Fruit fly (Drosophila melanogaster) whole organism: ENCODE data around the gene Idgf1.

Experiments
- CG8478 ChIP-seq: fragments of >200 bp; optimal IDR thresholded peaks from 2 replicates; lab custom pipeline; 2018; ENCODE audit warnings: inconsistent platforms
- Dll ChIP-seq: fragments of >200 bp; optimal IDR thresholded peaks from 2 replicates; lab custom pipeline; 2017
- EcR ChIP-seq, 2 experiments: fragments of >200 bp; optimal IDR thresholded peaks; 2 replicates each; lab custom pipeline; 2017; ENCODE audit warnings: missing biosample characterization in 2 of 2, missing genetic modification characterization in 2 of 2, missing genetic modification reagents in 2 of 2
- pan ChIP-seq: fragments of >200 bp; optimal IDR thresholded peaks from 2 replicates; lab custom pipeline; 2017
- psq ChIP-seq: fragments of >200 bp; optimal IDR thresholded peaks from 2 replicates; lab custom pipeline; 2017
- usp ChIP-seq: fragments of >200 bp; optimal IDR thresholded peaks from 2 replicates; lab custom pipeline; 2017; ENCODE audit warnings: missing biosample characterization, missing genetic modification characterization, mixed read lengths

Idgf1 gene

DNA sequence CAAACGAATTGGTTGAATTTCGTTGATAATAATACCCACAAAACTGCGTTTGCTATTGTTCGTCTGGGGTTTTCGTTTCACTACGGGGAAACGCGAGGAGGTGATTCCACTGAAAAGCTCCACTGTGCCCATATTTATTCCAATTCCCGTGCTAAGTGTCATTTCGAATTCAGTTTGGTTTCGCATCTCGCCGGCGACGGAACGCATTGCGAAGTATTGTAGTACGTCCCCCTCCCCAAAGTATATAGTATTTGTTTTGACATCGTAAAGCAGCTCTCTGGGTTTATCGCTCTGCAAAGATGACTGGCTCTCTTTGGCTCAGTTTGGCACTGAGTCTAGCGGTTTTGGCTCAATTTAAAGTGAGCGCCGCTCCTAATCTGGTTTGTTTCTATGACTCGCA is 5.8 kb downstream of the Idgf1 start, which contains the start of gene Idgf3:
Gene Idgf3 (plus strand): TSS at position 17 of the 400 bp plus-strand sequence.
- TF ChIP-seq pan (lab: Kevin White, UChicago) (no peak), EcR (GFP tag; optimal IDR thresholded peaks at IDR 0.05; lab: Kevin White, UChicago) (no peak), psq (lab: Kevin White, UChicago) (no peak), usp (GFP tag; lab: Kevin White, UChicago) (no peak), Dll (lab: Kevin White, UChicago) (no peak), CG8478 (lab: Kevin White, UChicago) (no peak)

DNA sequence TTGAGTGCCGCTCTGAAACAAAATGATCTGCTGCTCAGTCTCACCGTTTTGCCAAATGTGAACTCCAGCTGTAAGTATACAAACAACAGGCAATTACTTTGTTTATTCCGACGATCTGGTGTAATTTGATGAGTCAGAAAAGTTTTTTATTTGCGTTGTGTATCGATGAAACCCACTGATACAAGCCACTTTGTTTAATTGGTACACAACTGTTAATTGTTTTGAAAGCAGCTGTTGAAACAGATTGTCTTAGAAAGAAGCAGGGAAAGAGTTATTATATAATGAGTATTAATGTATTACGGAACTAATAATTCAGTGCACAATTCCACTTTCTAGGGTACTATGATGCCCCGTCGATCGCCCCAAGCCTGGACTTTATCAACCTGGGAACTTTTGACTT is 6.8 kb downstream of the Idgf1 start:
- TF ChIP-seq EcR (GFP tag; optimal IDR thresholded peaks at IDR 0.05; lab: Kevin White, UChicago) (no peak), pan (lab: Kevin White, UChicago) (no peak), CG8478 (lab: Kevin White, UChicago) (no peak), usp (GFP tag; lab: Kevin White, UChicago) (no peak), psq (lab: Kevin White, UChicago) (no peak)

DNA sequence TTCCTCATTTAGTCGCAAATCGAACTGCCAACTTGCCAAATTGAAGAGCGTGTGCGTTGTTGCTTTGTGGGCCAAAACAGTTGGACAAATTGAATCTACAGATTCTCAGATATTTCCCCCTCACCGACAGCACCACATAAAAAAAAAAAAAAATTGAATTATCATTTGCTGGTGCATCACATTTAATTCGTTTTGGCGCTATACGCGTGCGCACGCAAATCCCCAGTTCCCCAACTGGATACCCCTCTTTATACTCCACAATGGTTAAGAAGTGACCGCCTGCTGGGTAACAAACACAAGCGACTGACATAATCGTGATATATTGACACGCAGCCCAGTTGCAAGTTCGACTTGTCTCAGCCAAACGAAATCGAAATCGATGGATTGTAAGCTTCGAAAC is 13.3 kb downstream of the Idgf1 start:
- TF ChIP-seq psq (lab: Kevin White, UChicago) = no peak
- TF ChIP-seq CG8478 (lab: Kevin White, UChicago) = no peak
- no peak for TF ChIP-seq pan (lab: Kevin White, UChicago)
- TF ChIP-seq Dll (lab: Kevin White, UChicago) = no peak
- TF ChIP-seq usp (GFP tag; lab: Kevin White, UChicago) = no peak
- TF ChIP-seq EcR (GFP tag; optimal IDR thresholded peaks at IDR 0.05; lab: Kevin White, UChicago) = no peak

DNA sequence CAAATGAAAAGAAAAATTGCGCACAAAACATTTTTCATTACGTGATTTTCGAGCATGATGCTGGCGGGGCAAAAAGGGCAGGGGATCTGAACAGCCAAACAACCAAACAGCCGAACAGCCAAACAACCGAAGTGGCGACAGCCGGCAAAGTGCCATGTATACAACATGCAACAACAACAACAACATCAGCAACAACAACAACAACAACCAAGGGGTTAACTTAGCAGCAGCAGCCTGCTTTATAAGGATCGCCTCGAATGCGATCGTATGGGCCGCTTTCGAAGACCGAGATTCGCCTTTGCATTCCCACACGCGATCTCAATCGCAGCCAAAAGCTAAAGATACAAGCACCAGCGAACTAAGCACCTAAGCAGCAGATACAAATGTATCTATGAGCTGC is 18.6 kb downstream of the Idgf1 start:
- TF ChIP-seq psq (lab: Kevin White, UChicago) = no peak
- no peak for TF ChIP-seq Dll (lab: Kevin White, UChicago)
- no peak for TF ChIP-seq pan (lab: Kevin White, UChicago)
- TF ChIP-seq usp (GFP tag; lab: Kevin White, UChicago) = no peak
- TF ChIP-seq EcR (GFP tag; optimal IDR thresholded peaks at IDR 0.05; lab: Kevin White, UChicago) = no peak
- TF ChIP-seq CG8478 (lab: Kevin White, UChicago) = no peak

DNA sequence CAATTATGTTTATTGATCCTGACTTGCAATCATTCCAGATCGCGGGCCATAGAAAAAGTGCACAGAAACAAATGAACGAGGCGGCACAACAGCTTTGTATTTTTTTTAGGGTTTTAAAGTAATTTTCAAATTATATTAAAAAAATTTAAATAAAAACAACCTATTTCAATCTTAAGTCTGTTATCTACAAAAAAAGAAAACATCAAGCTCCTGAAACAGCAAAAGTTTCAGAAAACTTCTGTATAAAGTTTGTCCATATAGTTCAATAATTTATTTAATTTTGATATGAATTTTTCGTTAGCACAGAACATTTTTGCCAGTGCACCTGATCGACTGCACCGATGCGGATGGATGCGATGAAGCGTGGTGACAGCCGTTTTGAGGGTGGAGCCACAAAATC is 24.7 kb downstream of the Idgf1 start:
- no peak for TF ChIP-seq pan (lab: Kevin White, UChicago)
- no peak for TF ChIP-seq psq (lab: Kevin White, UChicago)
- TF ChIP-seq Dll (lab: Kevin White, UChicago) = no peak
- no peak for TF ChIP-seq CG8478 (lab: Kevin White, UChicago)
- TF ChIP-seq EcR (GFP tag; optimal IDR thresholded peaks at IDR 0.05; lab: Kevin White, UChicago) = no peak
- no peak for TF ChIP-seq usp (GFP tag; lab: Kevin White, UChicago)

DNA sequence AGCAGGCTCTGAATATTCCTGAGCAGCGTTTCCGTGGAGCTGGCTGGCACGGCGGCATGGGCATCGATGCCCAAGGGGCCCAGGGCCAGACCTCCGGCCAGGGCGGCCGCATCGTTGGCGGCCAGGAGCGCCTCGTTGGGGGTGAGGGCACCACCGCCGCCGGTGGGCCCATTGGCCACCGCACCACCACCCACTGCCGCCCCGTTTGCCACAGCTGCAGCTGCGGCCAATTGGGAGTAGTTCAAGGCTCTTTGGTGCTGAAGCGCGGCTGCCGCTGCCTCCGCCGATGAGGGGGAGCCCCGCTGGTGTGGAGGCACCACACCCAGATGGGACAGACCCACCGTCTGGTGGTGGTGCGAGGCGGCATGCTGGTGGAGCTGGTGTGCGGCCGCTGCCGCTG is 27.1 kb downstream of the Idgf1 start:
- TF ChIP-seq CG8478 (lab: Kevin White, UChicago) (no peak), usp (GFP tag; lab: Kevin White, UChicago) (no peak), EcR (GFP tag; optimal IDR thresholded peaks at IDR 0.05; lab: Kevin White, UChicago) (no peak), pan (lab: Kevin White, UChicago) (no peak), Dll (lab: Kevin White, UChicago) (no peak), psq (lab: Kevin White, UChicago) (no peak)

DNA sequence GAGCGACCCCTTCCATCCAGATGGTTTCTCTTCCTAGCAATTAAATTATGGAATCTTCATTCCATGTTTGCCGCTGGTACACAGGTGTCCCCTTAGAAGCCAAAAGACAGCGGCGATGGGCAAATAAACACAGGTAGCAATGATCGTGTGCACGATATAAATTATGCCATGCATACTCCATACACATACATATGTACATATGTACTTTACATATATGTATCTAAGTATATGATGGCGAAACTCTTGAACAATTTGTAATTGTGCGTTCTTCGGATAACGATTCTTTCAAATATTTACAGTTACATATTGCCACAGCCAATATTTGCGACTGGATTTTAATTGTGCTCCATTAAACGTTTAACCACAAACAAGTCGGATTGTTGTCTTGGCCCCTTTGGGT is 31.4 kb downstream of the Idgf1 start:
- no peak for TF ChIP-seq CG8478 (lab: Kevin White, UChicago)
- no peak for TF ChIP-seq psq (lab: Kevin White, UChicago)
- TF ChIP-seq EcR (GFP tag; optimal IDR thresholded peaks at IDR 0.05; lab: Kevin White, UChicago) = no peak
- TF ChIP-seq pan (lab: Kevin White, UChicago) = no peak
- TF ChIP-seq Dll (lab: Kevin White, UChicago) = no peak
- no peak for TF ChIP-seq usp (GFP tag; lab: Kevin White, UChicago)

DNA sequence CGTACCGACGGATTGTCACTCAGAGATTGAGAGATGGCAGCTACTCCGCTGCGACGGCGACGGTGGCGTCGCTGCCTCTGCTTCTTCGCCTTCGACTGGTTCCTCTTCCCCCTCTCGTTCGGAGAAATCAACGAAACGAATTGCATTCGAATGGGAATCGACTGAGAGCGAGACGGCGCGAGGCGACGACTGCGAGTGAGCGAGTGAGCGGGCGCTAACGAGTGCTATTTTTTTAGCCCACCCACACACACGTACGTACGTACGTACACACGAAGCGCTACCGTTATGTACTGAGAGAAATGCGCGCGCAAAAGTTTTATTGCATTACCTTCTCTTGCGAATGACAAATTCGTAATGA is 40.5 kb downstream of the Idgf1 start, which contains the start of gene dac:
Gene dac (minus strand): TSS at position 356 of the 358 bp plus-strand sequence.
- TF ChIP-seq pan (lab: Kevin White, UChicago) (no peak), psq (lab: Kevin White, UChicago) (no peak), EcR (GFP tag; optimal IDR thresholded peaks at IDR 0.05; lab: Kevin White, UChicago) (no peak), usp (GFP tag; lab: Kevin White, UChicago) (no peak), Dll (lab: Kevin White, UChicago) (no peak), CG8478 (lab: Kevin White, UChicago) (peak; percentile 30)

DNA sequence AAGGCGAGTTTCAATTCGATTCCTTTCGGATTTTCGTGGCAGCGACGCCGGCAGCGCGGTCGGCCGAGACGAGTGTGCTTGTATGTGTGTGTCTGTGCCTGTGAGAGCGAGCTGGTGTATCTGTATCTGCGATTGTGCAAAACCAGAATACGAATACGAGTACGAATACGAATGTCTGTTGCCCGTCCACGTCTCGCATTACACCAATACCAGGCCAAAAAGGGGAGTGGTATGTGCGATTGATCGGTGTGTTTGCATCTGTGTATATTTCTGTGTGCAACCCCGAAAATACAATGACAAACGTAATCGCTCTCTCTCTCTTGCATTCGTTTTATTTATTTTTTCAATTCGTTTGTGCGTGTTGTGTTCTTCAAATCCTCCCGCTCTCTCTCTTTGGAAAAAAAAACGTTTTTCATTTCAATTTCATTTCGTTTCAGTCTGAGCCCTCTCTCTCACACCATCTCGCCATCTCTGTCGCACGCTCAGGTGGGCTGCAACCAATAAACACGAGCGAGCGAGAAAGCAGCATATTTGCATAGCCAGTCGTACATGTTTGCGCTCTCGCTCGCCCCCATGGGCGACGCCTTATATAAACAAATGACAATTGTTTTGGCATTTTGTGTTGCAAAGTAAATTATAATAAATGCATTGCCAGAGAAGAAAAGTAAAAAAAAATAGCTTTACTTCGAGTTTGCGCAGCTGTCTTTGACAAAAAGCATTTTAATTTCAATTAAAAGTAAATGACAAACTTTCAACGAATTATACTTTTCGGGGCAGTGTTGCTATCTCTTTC is 41.1 kb downstream of the Idgf1 start:
- TF ChIP-seq Dll (lab: Kevin White, UChicago) = no peak
- TF ChIP-seq pan (lab: Kevin White, UChicago) = no peak
- no peak for TF ChIP-seq EcR (GFP tag; optimal IDR thresholded peaks at IDR 0.05; lab: Kevin White, UChicago)
- peak; percentile 69 for TF ChIP-seq CG8478 (lab: Kevin White, UChicago)
- no peak for TF ChIP-seq psq (lab: Kevin White, UChicago)

DNA sequence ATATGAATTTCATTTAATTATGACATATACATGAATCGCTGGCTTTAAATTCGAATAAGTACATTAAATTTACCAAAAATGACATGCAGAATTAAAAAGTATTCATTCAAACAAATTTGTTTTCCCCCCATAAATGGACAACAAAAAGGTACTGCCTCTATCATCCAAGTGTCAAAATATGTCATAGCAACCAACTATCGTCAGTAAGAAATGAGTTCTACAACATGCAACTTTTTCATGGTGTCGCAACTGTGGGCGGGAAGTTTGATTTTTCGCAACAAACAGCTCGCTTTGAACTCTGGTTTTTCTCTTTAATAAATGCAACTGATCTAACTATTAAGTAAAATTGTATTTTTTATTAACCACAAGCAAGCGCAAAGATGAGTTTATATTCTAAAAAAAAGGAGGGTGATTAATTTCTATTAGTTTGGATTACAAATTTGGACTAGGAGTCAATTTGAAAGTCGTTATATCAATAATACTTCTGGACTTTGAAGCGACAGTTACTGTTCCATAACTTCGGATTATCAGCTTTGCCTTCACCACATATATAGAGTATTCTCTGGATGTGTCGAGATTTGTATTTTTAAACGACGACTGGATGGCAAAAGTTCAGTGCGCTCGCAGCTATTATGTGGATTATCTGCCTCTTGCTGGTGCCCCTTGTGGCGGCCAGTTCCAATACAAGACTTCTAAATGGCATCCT is 42.6 kb downstream of the Idgf1 start, which contains the start of gene Nepl8:
Gene Nepl8 (plus strand): TSS at position 578 of the 706 bp plus-strand sequence.
- TF ChIP-seq CG8478 (lab: Kevin White, UChicago) = no peak
- TF ChIP-seq usp (GFP tag; lab: Kevin White, UChicago) = no peak

DNA sequence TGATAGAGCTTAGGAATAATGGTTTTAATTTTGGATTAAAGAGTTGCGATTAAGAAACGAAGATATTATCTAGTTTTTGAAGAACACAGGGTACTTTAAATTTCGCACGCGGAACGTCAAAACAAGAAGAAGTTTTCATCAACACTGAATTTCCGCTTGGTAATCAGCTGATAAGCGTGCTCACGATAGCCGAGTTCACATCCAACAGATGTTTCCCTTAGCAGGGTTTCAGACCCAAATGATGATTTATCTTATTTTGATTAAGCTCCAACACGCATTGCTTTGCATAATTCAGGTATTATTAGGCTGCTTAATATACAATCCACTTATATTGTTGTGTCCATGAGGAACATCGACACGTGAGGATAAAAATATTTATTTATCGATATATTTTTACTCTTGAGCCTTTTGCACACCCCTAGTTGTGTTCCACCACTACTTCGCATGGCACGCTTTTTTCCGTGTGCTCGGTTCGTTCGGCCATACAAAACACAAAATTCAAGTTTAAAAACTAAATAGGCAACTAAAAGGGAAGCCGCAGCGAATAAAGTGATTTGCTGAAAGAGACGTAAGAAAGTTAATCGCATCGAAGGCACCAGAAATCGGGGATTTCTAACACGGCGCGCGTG is 46.2 kb downstream of the Idgf1 start, which contains the start of gene Tpr2:
Gene Tpr2 (plus strand): TSS at position 418 of the 629 bp plus-strand sequence.
- no peak for TF ChIP-seq EcR (GFP tag; optimal IDR thresholded peaks at IDR 0.05; lab: Kevin White, UChicago)
- no peak for TF ChIP-seq usp (GFP tag; lab: Kevin White, UChicago)
- TF ChIP-seq pan (lab: Kevin White, UChicago) = peak; percentile 62
- no peak for TF ChIP-seq Dll (lab: Kevin White, UChicago)
- TF ChIP-seq CG8478 (lab: Kevin White, UChicago) = no peak
- TF ChIP-seq psq (lab: Kevin White, UChicago) = no peak
